Worm (Caenorhabditis elegans) whole organism, L2 larva: ENCODE data around the gene sdc-2.

ENCODE experiments used
- C34F6.9 ChIP-seq: fragments of 150-350 bp; optimal IDR thresholded peaks from 2 replicates; lab custom pipeline; 2014; ENCODE audit warnings: missing biosample characterization, missing genetic modification characterization
- F13H6.1 ChIP-seq: sonication (generic microtip); optimal IDR thresholded peaks from 2 replicates; lab custom pipeline; 2016; ENCODE audit warnings: missing genetic modification characterization, missing compliant biosample characterization
- R02D3.7 ChIP-seq: fragments of 150-350 bp; optimal IDR thresholded peaks from 2 replicates; lab custom pipeline; 2014; ENCODE audit warnings: missing biosample characterization, missing genetic modification characterization
- Y55F3AM.14 ChIP-seq: fragments of 200-800 bp; sonication (Bioruptor generic); optimal IDR thresholded peaks from 2 replicates; lab custom pipeline; 2018; ENCODE audit warnings: mild to moderate bottlenecking, missing genetic modification characterization, missing compliant biosample characterization
- ZK546.5 ChIP-seq: sonication (generic microtip); optimal IDR thresholded peaks from 2 replicates; lab custom pipeline; 2017; ENCODE audit warnings: missing biosample characterization, missing genetic modification characterization
- alr-1 ChIP-seq: fragments of 150-350 bp; optimal IDR thresholded peaks from 2 replicates; lab custom pipeline; 2014; ENCODE audit warnings: missing biosample characterization, missing genetic modification characterization
- aly-2 ChIP-seq: fragments of 150-350 bp; optimal IDR thresholded peaks from 2 replicates; lab custom pipeline; 2014; ENCODE audit warnings: missing biosample characterization, missing genetic modification characterization
- ama-1 ChIP-seq: fragments of 150-350 bp; optimal IDR thresholded peaks from 2 replicates; lab custom pipeline; 2018; ENCODE audit warnings: inconsistent platforms
- blmp-1 ChIP-seq: sonication (generic microtip); optimal IDR thresholded peaks from 2 replicates; lab custom pipeline; 2017; ENCODE audit warnings: missing genetic modification characterization, mild to moderate bottlenecking, missing compliant biosample characterization, antibody characterized with exemption, moderate library complexity; ENCODE audit not compliant: insufficient read depth
- ceh-16 ChIP-seq: fragments of 150-350 bp; optimal IDR thresholded peaks from 2 replicates; lab custom pipeline; 2014; ENCODE audit warnings: missing biosample characterization, missing genetic modification characterization
- ceh-82 ChIP-seq: fragments of 150-350 bp; optimal IDR thresholded peaks from 2 replicates; lab custom pipeline; 2014; ENCODE audit warnings: missing biosample characterization, missing genetic modification characterization
- crh-2 ChIP-seq: sonication (generic microtip); optimal IDR thresholded peaks from 2 replicates; lab custom pipeline; 2017; ENCODE audit warnings: missing biosample characterization, missing genetic modification characterization
- dmd-4 ChIP-seq: sonication (generic microtip); optimal IDR thresholded peaks from 2 replicates; lab custom pipeline; 2017; ENCODE audit warnings: missing biosample characterization, missing genetic modification characterization
- egl-27 ChIP-seq: sonication (generic microtip); optimal IDR thresholded peaks from 3 replicates; lab custom pipeline; 2017; ENCODE audit warnings: missing biosample characterization, missing genetic modification reagents, missing genetic modification characterization
- elt-1 ChIP-seq: fragments of 150-350 bp; optimal IDR thresholded peaks from 2 replicates; lab custom pipeline; 2014; ENCODE audit warnings: missing biosample characterization, missing genetic modification characterization
- elt-3 ChIP-seq: sonication (generic microtip); optimal IDR thresholded peaks from 2 replicates; lab custom pipeline; 2017; ENCODE audit warnings: missing biosample characterization, missing genetic modification characterization
- fos-1 ChIP-seq: fragments of 150-350 bp; optimal IDR thresholded peaks from 2 replicates; lab custom pipeline; 2014; ENCODE audit warnings: missing biosample characterization, missing genetic modification characterization
- gmeb-1 ChIP-seq: fragments of 150-350 bp; optimal IDR thresholded peaks from 2 replicates; lab custom pipeline; 2014; ENCODE audit warnings: missing biosample characterization, missing genetic modification characterization
- lin-11 ChIP-seq: fragments of 150-350 bp; sonication (generic microtip); optimal IDR thresholded peaks from 2 replicates; lab custom pipeline; 2014; ENCODE audit warnings: missing biosample characterization, missing genetic modification characterization, inconsistent platforms, mixed read lengths
- lin-13 ChIP-seq: fragments of 150-350 bp; optimal IDR thresholded peaks from 2 replicates; lab custom pipeline; 2014; ENCODE audit warnings: missing biosample characterization, missing genetic modification reagents, missing genetic modification characterization
- lin-39 ChIP-seq: fragments of 150-350 bp; optimal IDR thresholded peaks from 2 replicates; lab custom pipeline; 2014; ENCODE audit warnings: missing biosample characterization, missing genetic modification reagents, missing genetic modification characterization
- lsy-2 ChIP-seq, 2 experiments: fragments of 150-350 bp in 1 of 2; sonication (generic microtip) in 1 of 2; optimal IDR thresholded peaks; 2 replicates each; lab custom pipeline; 2014 to 2017; ENCODE audit warnings: missing biosample characterization in 2 of 2, missing genetic modification characterization in 2 of 2
- mab-5 ChIP-seq: fragments of 150-350 bp; optimal IDR thresholded peaks from 2 replicates; lab custom pipeline; 2014; ENCODE audit warnings: missing biosample characterization, missing genetic modification characterization
- mbf-1 ChIP-seq: sonication (generic microtip); optimal IDR thresholded peaks from 2 replicates; lab custom pipeline; 2017; ENCODE audit warnings: missing biosample characterization, missing genetic modification characterization
- mdl-1 ChIP-seq, 2 experiments: fragments of 150-350 bp in 1 of 2; sonication (generic microtip) in 1 of 2; optimal IDR thresholded peaks; 2 replicates each; lab custom pipeline; 2017; ENCODE audit warnings: missing biosample characterization in 2 of 2, missing genetic modification characterization in 2 of 2
- nhr-10 ChIP-seq: sonication (generic microtip); optimal IDR thresholded peaks from 2 replicates; lab custom pipeline; 2017; ENCODE audit warnings: missing biosample characterization, missing genetic modification characterization
- nhr-11 ChIP-seq: fragments of 150-350 bp; optimal IDR thresholded peaks from 2 replicates; lab custom pipeline; 2014; ENCODE audit warnings: missing biosample characterization, missing genetic modification characterization
- nhr-12 ChIP-seq: fragments of 150-350 bp; optimal IDR thresholded peaks from 2 replicates; lab custom pipeline; 2014; ENCODE audit warnings: missing biosample characterization, missing genetic modification characterization
- nhr-129 ChIP-seq: fragments of 150-350 bp; optimal IDR thresholded peaks from 2 replicates; lab custom pipeline; 2014; ENCODE audit warnings: missing biosample characterization, missing genetic modification characterization
- nhr-21 ChIP-seq: fragments of 150-350 bp; optimal IDR thresholded peaks from 2 replicates; lab custom pipeline; 2014; ENCODE audit warnings: missing biosample characterization, missing genetic modification characterization
- nhr-23 ChIP-seq: fragments of 150-350 bp; optimal IDR thresholded peaks from 2 replicates; lab custom pipeline; 2014; ENCODE audit warnings: missing biosample characterization, missing genetic modification reagents, missing genetic modification characterization
- nhr-237 ChIP-seq: fragments of 150-350 bp; optimal IDR thresholded peaks from 2 replicates; lab custom pipeline; 2014; ENCODE audit warnings: missing biosample characterization, missing genetic modification characterization
- nhr-25 ChIP-seq: fragments of 150-350 bp; sonication (generic microtip); optimal IDR thresholded peaks from 3 replicates; lab custom pipeline; 2014; ENCODE audit warnings: missing biosample characterization, missing genetic modification characterization
- nhr-6 ChIP-seq: fragments of 150-350 bp; optimal IDR thresholded peaks from 2 replicates; lab custom pipeline; 2014; ENCODE audit warnings: missing biosample characterization, missing genetic modification characterization
- nhr-77 ChIP-seq: fragments of 150-350 bp; optimal IDR thresholded peaks from 2 replicates; lab custom pipeline; 2014; ENCODE audit warnings: missing biosample characterization, missing genetic modification characterization
- peb-1 ChIP-seq: fragments of 150-350 bp; optimal IDR thresholded peaks from 2 replicates; lab custom pipeline; 2014; ENCODE audit warnings: missing biosample characterization, missing genetic modification characterization
- sem-4 ChIP-seq: fragments of 150-350 bp; optimal IDR thresholded peaks from 2 replicates; lab custom pipeline; 2014; ENCODE audit warnings: missing biosample characterization, missing genetic modification reagents, missing genetic modification characterization
- skn-1 ChIP-seq: sonication (generic microtip); optimal IDR thresholded peaks from 2 replicates; lab custom pipeline; 2017; ENCODE audit warnings: missing biosample characterization, missing genetic modification characterization
- sma-3 ChIP-seq: sonication (generic microtip); optimal IDR thresholded peaks from 2 replicates; lab custom pipeline; 2016; ENCODE audit warnings: missing genetic modification reagents, missing genetic modification characterization, missing compliant biosample characterization
- sma-9 ChIP-seq, 2 experiments: fragments of 150-350 bp in 1 of 2; sonication (generic microtip) in 1 of 2; optimal IDR thresholded peaks; 2 replicates each; lab custom pipeline; 2014 to 2016; ENCODE audit warnings: missing genetic modification characterization in 2 of 2, mild to moderate bottlenecking in 1 of 2, missing biosample characterization in 1 of 2, missing compliant biosample characterization in 1 of 2, missing genetic modification reagents in 1 of 2, moderate library complexity in 1 of 2
- snpc-4 ChIP-seq: fragments of 150-350 bp; optimal IDR thresholded peaks from 2 replicates; lab custom pipeline; 2014; ENCODE audit warnings: missing biosample characterization, missing genetic modification characterization
- unc-39 ChIP-seq: fragments of 150-350 bp; optimal IDR thresholded peaks from 2 replicates; lab custom pipeline; 2014; ENCODE audit warnings: missing biosample characterization, missing genetic modification characterization
- unc-55 ChIP-seq: fragments of 150-350 bp; sonication (generic microtip); optimal IDR thresholded peaks from 3 replicates; lab custom pipeline; 2014; ENCODE audit warnings: missing biosample characterization, missing genetic modification reagents, missing genetic modification characterization
- unc-62 ChIP-seq: fragments of 150-350 bp; optimal IDR thresholded peaks from 2 replicates; lab custom pipeline; 2014; ENCODE audit warnings: missing biosample characterization, missing genetic modification reagents, missing genetic modification characterization
- zag-1 ChIP-seq: fragments of 150-350 bp; optimal IDR thresholded peaks from 2 replicates; lab custom pipeline; 2014; ENCODE audit warnings: missing biosample characterization, missing genetic modification characterization
- ztf-1 ChIP-seq: fragments of 200-800 bp; sonication (Bioruptor generic); conservative IDR thresholded peaks from 2 replicates; pipeline ENCODE4 v1.3.6; 2022; ENCODE audit warnings: missing genetic modification characterization, missing compliant biosample characterization
- ztf-11 ChIP-seq: sonication (generic microtip); optimal IDR thresholded peaks from 2 replicates; lab custom pipeline; 2017; ENCODE audit warnings: missing biosample characterization, missing genetic modification characterization
- ztf-4 ChIP-seq: fragments of 150-350 bp; optimal IDR thresholded peaks from 2 replicates; lab custom pipeline; 2014; ENCODE audit warnings: missing biosample characterization, missing genetic modification characterization

sdc-2 gene

DNA sequence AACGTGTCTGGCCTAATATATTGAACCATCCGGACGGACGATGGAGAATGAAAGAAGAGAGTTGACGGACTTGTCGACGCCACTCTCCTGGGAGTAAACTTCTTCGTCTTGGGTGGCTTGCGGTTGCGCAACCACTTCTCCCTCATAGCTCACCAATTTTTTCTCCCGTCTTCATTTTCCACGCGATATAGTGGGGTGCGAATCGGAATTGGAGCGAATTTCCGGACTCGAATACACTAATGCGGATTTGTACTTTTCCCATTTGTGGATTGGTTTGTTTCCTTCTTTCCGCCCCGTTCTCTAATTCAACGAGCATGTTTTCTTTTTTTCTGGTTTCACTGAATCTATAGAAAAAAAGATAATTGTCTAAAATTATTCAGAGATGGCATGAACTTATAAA, 46.7 kb upstream of the sdc-2 start:
- TF ChIP-seq sem-4, result no peak
- TF ChIP-seq nhr-11 (tag; lab: Kevin White, UChicago), result no peak
- no peak for TF ChIP-seq ztf-1 (GFP tag; lab: Robert Waterston, UW)
- no peak for TF ChIP-seq peb-1
- no peak for TF ChIP-seq lin-13
- TF ChIP-seq Y55F3AM.14 (GFP tag; lab: Kevin White, UChicago), result no peak

DNA sequence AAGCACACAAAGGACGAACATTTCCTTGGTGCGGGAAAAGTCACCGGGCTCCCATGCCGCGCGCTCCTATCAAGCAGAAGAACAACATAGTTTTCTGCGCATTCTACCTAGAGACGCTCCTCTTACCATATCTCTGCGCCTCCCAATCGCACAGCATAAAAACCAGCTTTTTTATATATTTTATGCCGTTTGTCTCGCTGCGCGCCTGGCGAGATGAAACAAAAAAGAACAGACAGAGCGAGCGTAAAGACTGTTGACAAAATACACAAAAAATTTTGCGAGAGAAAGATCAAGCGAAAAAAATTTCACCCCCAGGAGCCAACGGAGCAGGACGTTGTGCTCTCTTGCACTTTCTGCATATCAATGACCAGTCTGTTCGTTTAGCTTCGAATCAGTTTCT, 44.8 kb upstream of the sdc-2 start:
- TF ChIP-seq nhr-129 (no peak), sma-9 (GFP tag; optimal IDR thresholded peaks at IDR 0.05; lab: Kevin White, UChicago) (peak; percentile 20), sma-9 (tag; optimal IDR thresholded peaks at IDR 0.05; lab: Kevin White, UChicago) (no peak), F13H6.1 (tag; lab: Kevin White, UChicago) (peak; percentile 68), elt-1 (tag; lab: Kevin White, UChicago) (no peak)

DNA sequence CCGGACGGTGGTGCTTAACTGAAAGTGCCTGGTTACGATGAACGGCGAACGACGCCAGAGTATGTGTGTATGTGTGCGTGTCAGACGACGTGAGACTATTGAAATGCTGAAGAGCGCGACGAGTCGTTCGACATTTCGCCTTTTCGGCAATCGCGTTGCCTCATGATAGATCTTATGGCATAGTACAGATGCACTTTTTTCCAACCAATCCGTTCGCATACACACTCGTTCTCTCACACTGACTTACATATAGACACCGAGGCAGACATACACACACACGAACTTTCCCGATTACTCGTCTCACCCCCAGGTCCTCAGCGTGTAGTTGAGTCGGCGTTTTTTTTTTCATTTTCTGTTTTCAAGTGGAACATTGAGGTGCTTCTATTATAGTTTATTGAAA, 43.7 kb upstream of the sdc-2 start:
- TF ChIP-seq dmd-4 (tag; lab: Kevin White, UChicago) (no peak), elt-3 (tag; lab: Kevin White, UChicago) (no peak), mdl-1 (tag; optimal IDR thresholded peaks at IDR 0.05; lab: Kevin White, UChicago) (peak in 1 of 2 experiments; percentile 34), ztf-4 (tag; lab: Kevin White, UChicago) (no peak), C34F6.9 (tag; lab: Kevin White, UChicago) (peak; percentile 3), nhr-6 (tag; lab: Kevin White, UChicago) (no peak), nhr-23 (tag; lab: Kevin White, UChicago) (no peak), zag-1 (tag; lab: Kevin White, UChicago) (no peak), ZK546.5 (tag; lab: Kevin White, UChicago) (no peak), sma-9 (GFP tag; optimal IDR thresholded peaks at IDR 0.05; lab: Kevin White, UChicago) (peak; percentile 65), sma-9 (tag; optimal IDR thresholded peaks at IDR 0.05; lab: Kevin White, UChicago) (no peak), nhr-129 (no peak), gmeb-1 (tag; lab: Kevin White, UChicago) (no peak), unc-55 (no peak), aly-2 (no peak), egl-27 (tag; lab: Kevin White, UChicago) (peak; percentile 34), sem-4 (peak; percentile 1), lin-39 (tag; lab: Kevin White, UChicago) (no peak), ztf-1 (GFP tag; lab: Robert Waterston, UW) (no peak), sma-3 (GFP tag; lab: Kevin White, UChicago) (peak; percentile 69), skn-1 (tag; lab: Kevin White, UChicago) (no peak), nhr-12 (tag; lab: Kevin White, UChicago) (no peak), nhr-237 (tag; lab: Kevin White, UChicago) (no peak), nhr-21 (tag; lab: Kevin White, UChicago) (peak; percentile 71), mbf-1 (tag; lab: Kevin White, UChicago) (no peak), crh-2 (no peak), nhr-77 (tag; lab: Kevin White, UChicago) (no peak), nhr-11 (tag; lab: Kevin White, UChicago) (no peak), R02D3.7 (tag; lab: Kevin White, UChicago) (no peak), ama-1 (lab: Kevin White, UChicago) (no peak), lin-13 (no peak), peb-1 (no peak), blmp-1 (tag; lab: Kevin White, UChicago) (peak; percentile 42), Y55F3AM.14 (GFP tag; lab: Kevin White, UChicago) (no peak), lin-11 (tag; lab: Kevin White, UChicago) (no peak), ztf-11 (tag; lab: Kevin White, UChicago) (no peak), snpc-4 (tag; lab: Kevin White, UChicago) (no peak), lsy-2 (tag; optimal IDR thresholded peaks at IDR 0.05; lab: Kevin White, UChicago) (peak in 1 of 2 experiments; percentile 30), fos-1 (tag; lab: Kevin White, UChicago) (peak; percentile 47), F13H6.1 (tag; lab: Kevin White, UChicago) (peak; percentile 77), nhr-10 (tag; lab: Kevin White, UChicago) (no peak), nhr-25 (peak; percentile 52), ceh-82 (tag; lab: Kevin White, UChicago) (no peak), ceh-16 (tag; lab: Kevin White, UChicago) (no peak), alr-1 (tag; lab: Kevin White, UChicago) (no peak), unc-62 (GFP tag; lab: Kevin White, UChicago) (no peak), mab-5 (tag; lab: Kevin White, UChicago) (no peak), unc-39 (tag; lab: Kevin White, UChicago) (no peak), elt-1 (tag; lab: Kevin White, UChicago) (no peak)
